Fruit fly (Drosophila melanogaster): ENCODE results near the gene CG3402.

Gene CG3402

dm6 chr3L:613578-614300 is 38.9 kb downstream of the CG3402 start:
- TF ChIP-seq disco-r (GFP tag; optimal IDR thresholded peaks at IDR 0.05) (no peak), CG4820 (GFP tag; optimal IDR thresholded peaks at IDR 0.05) (peak; percentile 53), CG4617 (GFP tag; optimal IDR thresholded peaks at IDR 0.05; ENCODE audit: borderline replicate concordance) (peak; percentile 41), jigr1 (GFP tag; IDR thresholded peaks at IDR 0.05) (no peak), Dek (tag; optimal IDR thresholded peaks at IDR 0.05) (no peak), Ssrp (tag; optimal IDR thresholded peaks at IDR 0.05) (peak; percentile 59), CG4707 (GFP tag; optimal IDR thresholded peaks at IDR 0.05) (no peak), Poxn (GFP tag; IDR thresholded peaks at IDR 0.05) (no peak), pros (GFP tag; optimal IDR thresholded peaks at IDR 0.05) (peak; percentile 80), CG15011 (GFP tag; optimal IDR thresholded peaks at IDR 0.05) (no peak), Ets65A (GFP tag) (peak; percentile 85), CG6175 (GFP tag; IDR thresholded peaks at IDR 0.05) (no peak), Deaf1 (tag; optimal IDR thresholded peaks at IDR 0.05) (no peak), yki (optimal IDR thresholded peaks at IDR 0.05) (no peak), shn (GFP tag; optimal IDR thresholded peaks at IDR 0.05) (no peak), CG12219 (GFP tag; optimal IDR thresholded peaks at IDR 0.05) (no peak), CG4404 (GFP tag; IDR thresholded peaks at IDR 0.05) (peak; percentile 93), CG17328 (GFP tag; IDR thresholded peaks at IDR 0.05) (peak; percentile 70), fd3F (GFP tag; optimal IDR thresholded peaks at IDR 0.05) (no peak), abd-A (tag; optimal IDR thresholded peaks at IDR 0.05) (no peak), Sry-β (GFP tag; optimal IDR thresholded peaks at IDR 0.05) (no peak), gcm2 (GFP tag; optimal IDR thresholded peaks at IDR 0.05) (no peak), CG34224 (GFP tag; IDR thresholded peaks at IDR 0.05; ENCODE audit: partially characterized antibody) (no peak), CG7987 (GFP tag; optimal IDR thresholded peaks at IDR 0.05) (no peak), gsb-n (tag; optimal IDR thresholded peaks at IDR 0.05) (peak; percentile 31), CG2678 (tag; optimal IDR thresholded peaks at IDR 0.05) (peak; percentile 43), nom (GFP tag; optimal IDR thresholded peaks at IDR 0.05) (no peak), az2 (GFP tag; optimal IDR thresholded peaks at IDR 0.05) (peak; percentile 56), Ptx1 (GFP tag; IDR thresholded peaks at IDR 0.05) (peak; percentile 56), CG1603 (tag; optimal IDR thresholded peaks at IDR 0.05) (peak; percentile 20), CG18619 (GFP tag; optimal IDR thresholded peaks at IDR 0.05) (peak; percentile 46), CG13287 (GFP tag; IDR thresholded peaks at IDR 0.05; ENCODE audit: partially characterized antibody) (no peak), Lpt (GFP tag; optimal IDR thresholded peaks at IDR 0.05) (no peak), Sox100B (GFP tag; optimal IDR thresholded peaks at IDR 0.05) (no peak), CkIIα-i1 (GFP tag; IDR thresholded peaks at IDR 0.05) (no peak), CG8290 (GFP tag; optimal IDR thresholded peaks at IDR 0.05) (peak; percentile 26), CG8290 (tag; optimal IDR thresholded peaks at IDR 0.05) (no peak), CoRest (tag; optimal IDR thresholded peaks at IDR 0.05) (peak; percentile 49), Ravus (GFP tag; IDR thresholded peaks at IDR 0.05) (no peak), HLH3B (GFP tag; IDR thresholded peaks at IDR 0.05) (0 out of 2 replicates have a peak, but pooled peaks have one; percentile 9), CG17829 (tag; optimal IDR thresholded peaks at IDR 0.05) (peak; percentile 59), vvl (GFP tag; IDR thresholded peaks at IDR 0.05) (peak; percentile 67; the same call in 1 of the 2 replicates), CG9215 (GFP tag; IDR thresholded peaks at IDR 0.05) (no peak), cg (GFP tag; optimal IDR thresholded peaks at IDR 0.05) (no peak), Chrac-16 (GFP tag; optimal IDR thresholded peaks at IDR 0.05) (peak; percentile 76), pzg (GFP tag; optimal IDR thresholded peaks at IDR 0.05) (no peak), CG12104 (GFP tag; optimal IDR thresholded peaks at IDR 0.05) (no peak), dmrt99B (tag; optimal IDR thresholded peaks at IDR 0.05) (peak; percentile 23), CG14965 (GFP tag; optimal IDR thresholded peaks at IDR 0.05; ENCODE audit: borderline replicate concordance) (no peak), MTF-1 (GFP tag; optimal IDR thresholded peaks at IDR 0.05; ENCODE audit: borderline replicate concordance) (peak; percentile 35)

Data from whole organism, embryonic.